Worm (Caenorhabditis elegans) whole organism, L1 larva: Measurements from ENCODE around the gene nlp-3.

Experiments used
- C16A3.4 ChIP-seq: fragments of 150-350 bp; optimal IDR thresholded peaks from 2 replicates; lab custom pipeline; 2014; ENCODE audit warnings: missing biosample characterization, missing genetic modification characterization
- C34B4.2 ChIP-seq: sonication (generic microtip); optimal IDR thresholded peaks from 2 replicates; lab custom pipeline; 2017; ENCODE audit warnings: mild to moderate bottlenecking, missing genetic modification characterization, missing compliant biosample characterization
- F16B12.6 ChIP-seq: fragments of 150-350 bp; optimal IDR thresholded peaks from 2 replicates; lab custom pipeline; 2014; ENCODE audit warnings: missing biosample characterization, missing genetic modification characterization
- alr-1 ChIP-seq: fragments of 200-800 bp; sonication (Bioruptor generic); optimal IDR thresholded peaks from 2 replicates; lab custom pipeline; 2018; ENCODE audit warnings: borderline replicate concordance, mild to moderate bottlenecking, missing genetic modification characterization, missing compliant biosample characterization
- ama-1 ChIP-seq: fragments of 150-350 bp; optimal IDR thresholded peaks from 2 replicates; lab custom pipeline; 2014
- blmp-1 ChIP-seq: fragments of 150-350 bp; optimal IDR thresholded peaks from 2 replicates; lab custom pipeline; 2014; ENCODE audit warnings: missing biosample characterization, missing genetic modification characterization
- ceh-63 ChIP-seq: fragments of 200-800 bp; sonication (Bioruptor generic); optimal IDR thresholded peaks from 2 replicates; lab custom pipeline; 2018; ENCODE audit warnings: mild to moderate bottlenecking, missing genetic modification characterization, missing compliant biosample characterization
- ceh-8 ChIP-seq: fragments of 200-800 bp; sonication (Bioruptor generic); optimal IDR thresholded peaks from 2 replicates; lab custom pipeline; 2018; ENCODE audit warnings: mild to moderate bottlenecking, missing genetic modification characterization, moderate library complexity, missing compliant biosample characterization
- ceh-82 ChIP-seq, 3 experiments: fragments of 150-350 bp in 1 of 3; sonication (generic microtip) in 2 of 3; optimal IDR thresholded peaks; 2 replicates each; lab custom pipeline; 2014 to 2017; ENCODE audit warnings: missing biosample characterization in 3 of 3, missing genetic modification characterization in 3 of 3
- dpl-1 ChIP-seq, 3 experiments: fragments of 150-350 bp in 2 of 3; sonication (generic microtip) in 1 of 3; optimal IDR thresholded peaks; 2 replicates each; lab custom pipeline; 2014 to 2017; ENCODE audit warnings: missing biosample characterization in 3 of 3, missing genetic modification characterization in 3 of 3, missing genetic modification reagents in 3 of 3
- dsc-1 ChIP-seq: sonication (generic microtip); optimal IDR thresholded peaks from 2 replicates; lab custom pipeline; 2016; ENCODE audit warnings: mild to moderate bottlenecking, missing genetic modification characterization, missing compliant biosample characterization
- efl-1 ChIP-seq, 4 experiments: fragments of 150-350 bp; optimal IDR thresholded peaks in 3 of 4; peaks in 1 of 4; 1 replicate in 1 of 4; 2 replicates in 3 of 4; lab custom pipeline; 2014; ENCODE audit warnings: missing biosample characterization in 2 of 4, missing genetic modification characterization in 2 of 4, missing genetic modification reagents in 2 of 4
- egl-27 ChIP-seq, 2 experiments: fragments of 150-350 bp in 1 of 2; sonication (generic microtip); optimal IDR thresholded peaks; 3 replicates each; lab custom pipeline; 2017 to 2018; ENCODE audit warnings: missing biosample characterization in 2 of 2, missing genetic modification characterization in 2 of 2, missing genetic modification reagents in 2 of 2
- elt-3 ChIP-seq, 6 experiments: fragments of 150-350 bp in 1 of 6; sonication (generic microtip); optimal IDR thresholded peaks; 2 replicates each; lab custom pipeline; 2017 to 2018; ENCODE audit warnings: missing biosample characterization in 6 of 6, missing genetic modification characterization in 6 of 6, inconsistent platforms in 1 of 6
- grh-1 ChIP-seq: fragments of 200-800 bp; sonication (Bioruptor generic); IDR thresholded peaks from 2 replicates; pipeline ENCODE4 v1.3.6; 2022; ENCODE audit warnings: missing genetic modification reagents, missing genetic modification characterization, missing compliant biosample characterization
- irx-1 ChIP-seq: sonication (generic microtip); optimal IDR thresholded peaks from 2 replicates; lab custom pipeline; 2016; ENCODE audit warnings: missing genetic modification characterization, missing compliant biosample characterization
- lin-13 ChIP-seq: fragments of 150-350 bp; optimal IDR thresholded peaks from 2 replicates; lab custom pipeline; 2014; ENCODE audit warnings: missing biosample characterization, missing genetic modification reagents, missing genetic modification characterization
- lin-35 ChIP-seq, 2 experiments: fragments of 150-350 bp; optimal IDR thresholded peaks; 2 replicates each; lab custom pipeline; 2014; ENCODE audit warnings: missing biosample characterization in 2 of 2, missing genetic modification characterization in 2 of 2, missing genetic modification reagents in 2 of 2
- lir-3 ChIP-seq: sonication (generic microtip); optimal IDR thresholded peaks from 2 replicates; lab custom pipeline; 2016; ENCODE audit warnings: mild to moderate bottlenecking, missing genetic modification characterization, moderate library complexity, missing compliant biosample characterization; ENCODE audit not compliant: poor library complexity
- lsy-2 ChIP-seq, 2 experiments: fragments of 150-350 bp; optimal IDR thresholded peaks; 2 replicates each; lab custom pipeline; 2014; ENCODE audit warnings: missing biosample characterization in 2 of 2, missing genetic modification characterization in 2 of 2
- mab-9 ChIP-seq: fragments of 200-800 bp; sonication (Bioruptor generic); IDR thresholded peaks from 2 replicates; pipeline ENCODE4 v1.3.6; 2022; ENCODE audit warnings: missing genetic modification reagents, missing genetic modification characterization, missing compliant biosample characterization
- mdl-1 ChIP-seq, 2 experiments: fragments of 150-350 bp; optimal IDR thresholded peaks; 2 replicates each; lab custom pipeline; 2014 to 2017; ENCODE audit warnings: missing biosample characterization in 2 of 2, missing genetic modification characterization in 2 of 2, inconsistent platforms in 1 of 2
- mep-1 ChIP-seq: fragments of 150-350 bp; optimal IDR thresholded peaks from 2 replicates; lab custom pipeline; 2014; ENCODE audit warnings: missing biosample characterization, missing genetic modification characterization
- nhr-19 ChIP-seq: fragments of 200-800 bp; sonication (Bioruptor generic); conservative IDR thresholded peaks from 2 replicates; pipeline ENCODE4 v1.3.6; 2022; ENCODE audit warnings: missing genetic modification characterization, missing compliant biosample characterization
- nhr-20 ChIP-seq: sonication (generic microtip); optimal IDR thresholded peaks from 2 replicates; lab custom pipeline; 2016; ENCODE audit warnings: mild to moderate bottlenecking, missing genetic modification characterization, missing compliant biosample characterization
- nhr-237 ChIP-seq: fragments of 150-350 bp; optimal IDR thresholded peaks from 2 replicates; lab custom pipeline; 2014; ENCODE audit warnings: missing biosample characterization, missing genetic modification characterization
- nhr-47 ChIP-seq: sonication (generic microtip); optimal IDR thresholded peaks from 2 replicates; lab custom pipeline; 2016; ENCODE audit warnings: mild to moderate bottlenecking, missing genetic modification characterization, moderate library complexity, missing compliant biosample characterization
- nhr-71 ChIP-seq: sonication (generic microtip); optimal IDR thresholded peaks from 2 replicates; lab custom pipeline; 2016; ENCODE audit warnings: mild to moderate bottlenecking, missing genetic modification characterization, moderate library complexity, missing compliant biosample characterization
- nhr-77 ChIP-seq: fragments of 150-350 bp; optimal IDR thresholded peaks from 2 replicates; lab custom pipeline; 2014; ENCODE audit warnings: missing biosample characterization, missing genetic modification characterization
- nhr-85 ChIP-seq: sonication (generic microtip); peaks from one replicate; lab custom pipeline; 2016; ENCODE audit warnings: missing genetic modification characterization, inconsistent platforms, missing compliant biosample characterization
- nhr-90 ChIP-seq: sonication (generic microtip); optimal IDR thresholded peaks from 2 replicates; lab custom pipeline; 2016; ENCODE audit warnings: mild to moderate bottlenecking, missing genetic modification characterization, missing compliant biosample characterization; ENCODE audit not compliant: poor library complexity
- pqm-1 ChIP-seq: sonication (generic microtip); optimal IDR thresholded peaks from 3 replicates; lab custom pipeline; 2017; ENCODE audit warnings: missing biosample characterization, missing genetic modification characterization
- rnt-1 ChIP-seq: sonication (generic microtip); optimal IDR thresholded peaks from 2 replicates; lab custom pipeline; 2016; ENCODE audit warnings: mild to moderate bottlenecking, missing genetic modification characterization, moderate library complexity, missing compliant biosample characterization
- skn-1 ChIP-seq: fragments of 150-350 bp; optimal IDR thresholded peaks from 2 replicates; lab custom pipeline; 2014; ENCODE audit warnings: missing biosample characterization, missing genetic modification characterization
- snu-23 ChIP-seq: sonication (generic microtip); optimal IDR thresholded peaks from 2 replicates; lab custom pipeline; 2016; ENCODE audit warnings: missing genetic modification characterization, missing compliant biosample characterization
- swsn-7 ChIP-seq: sonication (generic microtip); optimal IDR thresholded peaks from 2 replicates; lab custom pipeline; 2016; ENCODE audit warnings: missing genetic modification characterization, missing compliant biosample characterization
- unc-130 ChIP-seq: fragments of 150-350 bp; optimal IDR thresholded peaks from 2 replicates; lab custom pipeline; 2017; ENCODE audit warnings: missing biosample characterization, missing genetic modification characterization, inconsistent platforms
- unc-30 ChIP-seq: sonication (generic microtip); optimal IDR thresholded peaks from 2 replicates; lab custom pipeline; 2017; ENCODE audit warnings: missing biosample characterization, missing genetic modification characterization
- unc-62 ChIP-seq: fragments of 150-350 bp; optimal IDR thresholded peaks from 2 replicates; lab custom pipeline; 2014; ENCODE audit warnings: missing biosample characterization, missing genetic modification reagents, missing genetic modification characterization
- unc-86 ChIP-seq: sonication (generic microtip); optimal IDR thresholded peaks from 2 replicates; lab custom pipeline; 2016; ENCODE audit warnings: missing genetic modification characterization, missing compliant biosample characterization
- unc-98 ChIP-seq: fragments of 200-800 bp; sonication (Bioruptor generic); IDR thresholded peaks from 2 replicates; pipeline ENCODE4 v1.3.6; 2022; ENCODE audit warnings: missing genetic modification characterization, missing compliant biosample characterization
- vab-15 ChIP-seq: sonication (generic microtip); optimal IDR thresholded peaks from 2 replicates; lab custom pipeline; 2017; ENCODE audit warnings: missing genotype, mild to moderate bottlenecking, missing genetic modification characterization, missing compliant biosample characterization
- ztf-11 ChIP-seq, 2 experiments: sonication (generic microtip); optimal IDR thresholded peaks; 2 replicates each; lab custom pipeline; 2016 to 2017; ENCODE audit warnings: missing genetic modification characterization in 2 of 2, missing biosample characterization in 1 of 2, missing compliant biosample characterization in 1 of 2

The nlp-3 gene

DNA sequence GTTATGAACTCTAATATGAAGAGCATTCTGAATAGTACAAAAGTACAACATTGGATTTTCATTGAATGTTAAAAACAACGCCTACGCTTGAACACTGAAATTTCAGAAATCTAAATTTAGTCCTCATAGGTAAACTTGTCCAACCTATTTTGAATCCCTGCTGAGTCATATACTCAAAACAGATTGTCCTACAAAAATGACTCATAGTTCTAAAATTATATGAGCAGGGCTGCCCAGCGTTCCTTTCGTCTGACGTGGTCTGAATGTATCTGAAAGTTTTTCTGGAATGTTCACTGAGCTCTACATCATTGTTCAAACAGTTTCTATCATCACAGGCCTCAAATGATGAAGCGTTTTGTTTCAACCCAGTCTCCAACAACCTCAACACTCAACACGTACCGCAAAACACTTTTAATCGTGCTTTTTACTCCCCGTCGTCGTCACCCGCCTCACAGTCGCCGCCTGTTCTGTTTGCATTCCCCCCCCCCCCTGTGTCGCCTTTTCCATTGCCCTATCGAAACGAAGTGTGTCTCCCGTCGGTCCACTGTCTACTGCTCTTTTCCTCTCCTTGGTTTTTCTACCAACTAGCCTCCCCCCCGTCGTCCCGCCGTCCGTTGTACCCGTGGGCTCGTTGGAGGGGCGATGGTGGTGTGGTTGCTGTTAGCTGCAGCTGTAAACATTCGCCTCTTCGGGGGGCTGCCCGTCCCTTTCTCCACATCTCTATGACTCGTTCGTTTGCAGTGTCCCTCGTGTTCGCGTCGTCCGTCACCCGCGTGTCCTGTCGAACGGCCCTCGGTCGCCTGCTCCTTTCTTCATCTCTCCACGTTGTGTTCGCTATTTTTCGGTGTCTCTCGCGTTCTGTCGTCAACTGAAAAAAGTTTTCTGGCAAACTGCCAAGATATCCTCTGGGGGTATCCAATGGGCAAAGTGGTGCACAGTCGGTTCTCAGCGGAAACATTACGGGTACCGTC, 34.2 kb downstream of the nlp-3 start (continued):
- TF ChIP-seq ceh-82 (tag; optimal IDR thresholded peaks at IDR 0.05; lab: Kevin White, UChicago) = peak in 1 of 3 experiments; percentile 20
- no peak for TF ChIP-seq C34B4.2 (tag; lab: Kevin White, UChicago)
- TF ChIP-seq lir-3 = no peak
- no peak for TF ChIP-seq unc-86 (tag; lab: Kevin White, UChicago)
- TF ChIP-seq ceh-63 (GFP tag; lab: Kevin White, UChicago) = no peak
- no peak for TF ChIP-seq mab-9 (GFP tag; lab: Robert Waterston, UW)
- TF ChIP-seq efl-1 (optimal IDR thresholded peaks at IDR 0.05; lab: Kevin White, UChicago) = peak in 1 of 2 experiments; percentile 17
- peak in 1 of 2 experiments; percentile 85 for TF ChIP-seq efl-1 (GFP tag; optimal IDR thresholded peaks at IDR 0.05 in 1 of 2; lab: Kevin White, UChicago)

DNA sequence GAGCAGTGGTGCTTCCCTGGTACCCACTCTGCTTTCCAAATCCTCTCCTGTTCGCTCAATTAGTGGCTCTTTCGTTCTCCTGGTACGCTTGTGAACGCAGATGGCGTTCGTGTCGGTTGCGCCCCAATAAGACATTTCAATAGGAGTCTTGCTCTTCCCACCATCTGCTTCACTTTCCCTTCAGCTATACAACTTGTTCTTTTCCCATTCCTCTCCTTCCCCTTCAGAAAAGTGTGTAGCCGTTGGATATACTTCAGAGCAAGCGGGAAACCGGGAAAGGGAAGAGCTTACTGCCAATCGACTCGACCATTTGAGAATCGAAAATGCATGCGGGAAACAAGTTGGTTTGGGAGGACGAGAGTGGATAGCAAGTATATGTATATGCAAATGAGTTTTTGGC, 35.0 kb downstream of the nlp-3 start:
- no peak for TF ChIP-seq mdl-1 (tag; optimal IDR thresholded peaks at IDR 0.05; lab: Kevin White, UChicago)
- no peak for TF ChIP-seq C34B4.2 (tag; lab: Kevin White, UChicago)
- no peak for TF ChIP-seq efl-1 (optimal IDR thresholded peaks at IDR 0.05; lab: Kevin White, UChicago)
- TF ChIP-seq efl-1 (GFP tag; optimal IDR thresholded peaks at IDR 0.05 in 1 of 2; lab: Kevin White, UChicago) = peak in 1 of 2 experiments; percentile 70
- no peak for TF ChIP-seq mab-9 (GFP tag; lab: Robert Waterston, UW)

DNA sequence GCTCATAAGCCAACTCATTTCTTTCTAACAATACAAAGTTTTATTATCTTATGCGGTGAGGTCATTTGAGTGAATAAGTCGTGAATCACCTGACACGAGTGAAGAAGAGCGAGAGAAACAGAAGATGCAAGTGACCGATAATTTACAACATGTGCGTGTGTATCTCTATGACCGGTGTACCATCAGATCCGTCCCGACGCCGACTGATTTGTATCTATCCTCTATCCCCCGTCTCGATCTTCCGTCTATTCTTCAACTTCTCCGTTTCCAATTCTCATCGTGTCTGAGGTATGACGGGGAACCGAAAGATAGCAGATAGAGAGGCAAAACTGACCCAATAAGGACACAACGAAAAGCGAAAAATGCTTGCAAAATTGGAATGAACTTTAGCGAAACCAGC, 36.8 kb downstream of the nlp-3 start, which contains the start of gene F09A5.3:
TSS of gene F09A5.3 (plus strand) at position 162 of the 400 bp plus-strand sequence.
- TF ChIP-seq C16A3.4 (peak; percentile 8), unc-98 (GFP tag; lab: Robert Waterston, UW) (no peak), snu-23 (GFP tag; lab: Kevin White, UChicago) (peak; percentile 81), ztf-11 (tag; optimal IDR thresholded peaks at IDR 0.05; lab: Kevin White, UChicago) (no peak), nhr-71 (tag; lab: Kevin White, UChicago) (peak; percentile 84), vab-15 (tag; lab: Kevin White, UChicago) (no peak), ceh-82 (tag; optimal IDR thresholded peaks at IDR 0.05; lab: Kevin White, UChicago) (no peak), elt-3 (tag; optimal IDR thresholded peaks at IDR 0.05; lab: Kevin White, UChicago) (peak in 2 of 6 experiments; percentile 72 to 80), egl-27 (tag; optimal IDR thresholded peaks at IDR 0.05; lab: Kevin White, UChicago) (no peak), irx-1 (tag; lab: Kevin White, UChicago) (peak; percentile 30), nhr-237 (tag; lab: Kevin White, UChicago) (no peak), ama-1 (lab: Kevin White, UChicago) (no peak), dpl-1 (GFP tag; optimal IDR thresholded peaks at IDR 0.05; lab: Kevin White, UChicago) (peak in 1 of 3 experiments; percentile 1), skn-1 (tag; lab: Kevin White, UChicago) (no peak), pqm-1 (tag; lab: Kevin White, UChicago) (no peak), dsc-1 (tag; lab: Kevin White, UChicago) (peak; percentile 23), alr-1 (tag; lab: Kevin White, UChicago) (no peak), rnt-1 (peak; percentile 57), mep-1 (peak; percentile 74), nhr-19 (GFP tag; lab: Robert Waterston, UW) (peak; percentile 66), ceh-63 (GFP tag; lab: Kevin White, UChicago) (no peak), ceh-8 (GFP tag; lab: Kevin White, UChicago) (no peak), nhr-85 (tag; lab: Kevin White, UChicago) (peak; percentile 96), swsn-7 (tag; lab: Kevin White, UChicago) (peak; percentile 16), unc-62 (GFP tag; lab: Kevin White, UChicago) (no peak), grh-1 (GFP tag; lab: Robert Waterston, UW) (peak; percentile 61), nhr-90 (peak; percentile 81), F16B12.6 (no peak), blmp-1 (peak; percentile 88), nhr-20 (tag; lab: Kevin White, UChicago) (peak; percentile 83), unc-86 (tag; lab: Kevin White, UChicago) (no peak), lsy-2 (tag; optimal IDR thresholded peaks at IDR 0.05; lab: Kevin White, UChicago) (peak; percentile 28 to 61), lin-13 (peak; percentile 32), nhr-47 (peak; percentile 41), unc-30 (no peak), lin-35 (GFP tag; optimal IDR thresholded peaks at IDR 0.05; lab: Kevin White, UChicago) (peak in 1 of 2 experiments; percentile 73), nhr-77 (tag; lab: Kevin White, UChicago) (no peak), mdl-1 (tag; optimal IDR thresholded peaks at IDR 0.05; lab: Kevin White, UChicago) (peak in 1 of 2 experiments; percentile 85), unc-130 (tag; lab: Kevin White, UChicago) (peak; percentile 41), efl-1 (optimal IDR thresholded peaks at IDR 0.05; lab: Kevin White, UChicago) (no peak), efl-1 (GFP tag; optimal IDR thresholded peaks at IDR 0.05 in 1 of 2; lab: Kevin White, UChicago) (peak in 1 of 2 experiments; percentile 91)
